Worm (Caenorhabditis elegans): Measurements from ENCODE around the gene srr-1.

Gene srr-1

DNA sequence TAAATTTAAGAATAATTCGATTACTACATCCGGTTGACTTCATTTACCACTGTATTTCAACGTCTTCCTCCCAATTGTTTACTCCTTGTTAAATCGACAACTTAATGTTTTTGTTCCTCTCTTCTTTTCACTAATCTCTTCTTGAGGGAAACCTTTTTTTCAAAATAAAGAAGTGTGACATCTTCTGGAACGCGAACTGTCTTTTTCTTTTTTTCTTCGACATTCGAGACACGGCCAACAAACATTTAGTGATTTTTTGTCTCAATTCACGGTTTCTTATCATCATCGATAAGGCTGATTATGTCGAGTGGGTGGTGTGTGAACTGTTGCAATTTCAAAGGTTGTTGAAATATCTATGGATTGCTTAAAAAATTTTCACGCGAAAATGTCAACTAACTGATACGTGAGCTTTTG is 31.7 kb upstream of the srr-1 start:
- TF ChIP-seq zag-1 (tag; optimal IDR thresholded peaks at IDR 0.05) (no peak), nhr-10 (tag; optimal IDR thresholded peaks at IDR 0.05) (no peak), fos-1 (tag; optimal IDR thresholded peaks at IDR 0.05) (peak; percentile 81), ceh-82 (tag; optimal IDR thresholded peaks at IDR 0.05) (no peak), unc-55 (GFP tag; optimal IDR thresholded peaks at IDR 0.05) (no peak), unc-39 (tag; optimal IDR thresholded peaks at IDR 0.05) (no peak), nhr-129 (tag; optimal IDR thresholded peaks at IDR 0.05) (peak; percentile 39), dmd-4 (tag; optimal IDR thresholded peaks at IDR 0.05) (no peak), mab-5 (tag; optimal IDR thresholded peaks at IDR 0.05) (no peak), mdl-1 (tag; optimal IDR thresholded peaks at IDR 0.05) (no peak), elt-1 (tag; optimal IDR thresholded peaks at IDR 0.05) (no peak), snpc-4 (tag; optimal IDR thresholded peaks at IDR 0.05) (no peak), R02D3.7 (tag; optimal IDR thresholded peaks at IDR 0.05) (no peak), egl-27 (tag; optimal IDR thresholded peaks at IDR 0.05) (no peak), ceh-16 (tag; optimal IDR thresholded peaks at IDR 0.05) (no peak), nhr-11 (tag; optimal IDR thresholded peaks at IDR 0.05) (no peak), unc-62 (GFP tag; optimal IDR thresholded peaks at IDR 0.05) (no peak), nhr-237 (tag; optimal IDR thresholded peaks at IDR 0.05) (no peak), nhr-77 (tag; optimal IDR thresholded peaks at IDR 0.05) (no peak), gmeb-1 (tag; optimal IDR thresholded peaks at IDR 0.05) (no peak), nhr-6 (tag; optimal IDR thresholded peaks at IDR 0.05) (no peak), alr-1 (tag; optimal IDR thresholded peaks at IDR 0.05) (no peak), nhr-25 (tag; optimal IDR thresholded peaks at IDR 0.05) (no peak), sma-9 (GFP tag; optimal IDR thresholded peaks at IDR 0.05) (peak; percentile 59), sma-9 (tag; optimal IDR thresholded peaks at IDR 0.05) (no peak), crh-2 (tag; optimal IDR thresholded peaks at IDR 0.05) (peak; percentile 72), ztf-4 (tag; optimal IDR thresholded peaks at IDR 0.05) (no peak), ama-1 (optimal IDR thresholded peaks at IDR 0.05) (peak; percentile 17), mbf-1 (tag; optimal IDR thresholded peaks at IDR 0.05) (no peak), aly-2 (tag; optimal IDR thresholded peaks at IDR 0.05) (no peak), lin-39 (tag; optimal IDR thresholded peaks at IDR 0.05) (no peak), nhr-23 (tag; optimal IDR thresholded peaks at IDR 0.05) (no peak), blmp-1 (tag; optimal IDR thresholded peaks at IDR 0.05; ENCODE audit: insufficient read depth) (no peak), lin-13 (GFP tag; optimal IDR thresholded peaks at IDR 0.05) (peak; percentile 33), lin-11 (tag; optimal IDR thresholded peaks at IDR 0.05) (no peak), sma-3 (GFP tag; optimal IDR thresholded peaks at IDR 0.05) (peak; percentile 50), lsy-2 (tag; optimal IDR thresholded peaks at IDR 0.05) (no peak), ZK546.5 (tag; optimal IDR thresholded peaks at IDR 0.05) (no peak), F13H6.1 (tag; optimal IDR thresholded peaks at IDR 0.05) (no peak), sem-4 (tag; optimal IDR thresholded peaks at IDR 0.05) (no peak), nhr-12 (tag; optimal IDR thresholded peaks at IDR 0.05) (no peak), skn-1 (tag; optimal IDR thresholded peaks at IDR 0.05) (no peak), peb-1 (tag; optimal IDR thresholded peaks at IDR 0.05) (no peak), elt-3 (tag; optimal IDR thresholded peaks at IDR 0.05) (no peak), ztf-1 (GFP tag; conservative IDR thresholded peaks at IDR 0.05) (no peak), C34F6.9 (tag; optimal IDR thresholded peaks at IDR 0.05) (peak; percentile 1), Y55F3AM.14 (GFP tag; optimal IDR thresholded peaks at IDR 0.05) (no peak), ztf-11 (tag; optimal IDR thresholded peaks at IDR 0.05) (no peak), nhr-21 (tag; optimal IDR thresholded peaks at IDR 0.05) (peak; percentile 35)

Measured in whole organism, L2 larva.